Fruit fly (Drosophila melanogaster): ENCODE results near the gene Saysd1.

Saysd1 gene

DNA sequence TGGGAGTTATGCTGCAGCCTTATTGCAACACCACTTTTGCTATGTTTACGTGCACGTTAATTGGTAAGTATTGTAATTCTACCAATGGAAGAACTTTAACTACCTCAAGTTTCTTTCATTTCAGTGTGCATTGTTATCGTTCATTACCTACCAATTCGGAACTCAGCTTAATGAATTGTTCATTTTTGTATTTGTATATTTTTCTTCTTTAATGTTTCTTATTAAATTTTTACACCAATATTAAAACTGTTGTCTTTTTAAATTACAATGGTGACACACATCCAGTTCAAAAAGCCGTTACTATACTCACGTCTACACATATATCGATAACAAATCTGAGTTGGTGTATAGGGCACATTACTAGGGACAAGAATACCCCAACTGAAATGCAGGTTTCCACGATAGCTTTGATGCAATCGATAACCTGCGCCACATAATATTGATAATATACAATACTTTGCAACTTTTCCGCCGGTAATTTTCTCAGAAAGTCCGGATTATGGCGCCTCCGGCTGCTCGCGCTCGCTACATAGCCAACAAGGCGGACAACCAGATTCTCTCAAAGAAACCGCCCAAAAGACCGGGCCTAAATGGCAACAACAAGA is 6.3 kb upstream of the Saysd1 start, which contains the start of gene Alg9 (continued):
- TF ChIP-seq crol (GFP tag; IDR thresholded peaks at IDR 0.05) (no peak), CG6683 (GFP tag; optimal IDR thresholded peaks at IDR 0.05) (no peak), Vsx1 (GFP tag; optimal IDR thresholded peaks at IDR 0.05) (no peak), Nf-YC (tag; optimal IDR thresholded peaks at IDR 0.05) (no peak), CG8388 (GFP tag; optimal IDR thresholded peaks at IDR 0.05) (no peak), CG17912 (GFP tag; optimal IDR thresholded peaks at IDR 0.05) (no peak), C15 (GFP tag; IDR thresholded peaks at IDR 0.05) (no peak), Hmx (GFP tag; optimal IDR thresholded peaks at IDR 0.05) (no peak), NC2β (GFP tag; optimal IDR thresholded peaks at IDR 0.05) (no peak), CG1602 (GFP tag; optimal IDR thresholded peaks at IDR 0.05) (no peak), gce (GFP tag; IDR thresholded peaks at IDR 0.05) (no peak), ttk (GFP tag; IDR thresholded peaks at IDR 0.05) (no peak), pfk (GFP tag; optimal IDR thresholded peaks at IDR 0.05) (no peak), Med (GFP tag) (peak; percentile 88), sna (GFP tag; IDR thresholded peaks at IDR 0.05; ENCODE audit: partially characterized antibody) (peak; percentile 89), dmrt11E (tag; optimal IDR thresholded peaks at IDR 0.05) (no peak), CG10979 (tag; optimal IDR thresholded peaks at IDR 0.05) (no peak), nmo (GFP tag; optimal IDR thresholded peaks at IDR 0.05) (peak; percentile 23), phol (tag; optimal IDR thresholded peaks at IDR 0.05) (peak; percentile 33), CG7271 (tag; optimal IDR thresholded peaks at IDR 0.05) (no peak), CG8359 (GFP tag; optimal IDR thresholded peaks at IDR 0.05; ENCODE audit: borderline replicate concordance) (no peak), Dip2 (GFP tag; IDR thresholded peaks at IDR 0.05) (no peak), Dfd (GFP tag; optimal IDR thresholded peaks at IDR 0.05) (peak in 1 of 2 experiments; percentile 30), BEAF-32 (GFP tag; optimal IDR thresholded peaks at IDR 0.05) (peak; percentile 84), Deaf1 (tag; optimal IDR thresholded peaks at IDR 0.05) (no peak), pros (GFP tag; optimal IDR thresholded peaks at IDR 0.05) (no peak), CG3838 (GFP tag; optimal IDR thresholded peaks at IDR 0.05) (no peak), prd (optimal IDR thresholded peaks at IDR 0.05) (no peak), prd (GFP tag; IDR thresholded peaks at IDR 0.05) (no peak), Trl (optimal IDR thresholded peaks at IDR 0.05) (no peak), Trl (GFP tag; optimal IDR thresholded peaks at IDR 0.05) (no peak), Sin3A (optimal IDR thresholded peaks at IDR 0.05) (peak; percentile 56), nerfin-1 (tag; optimal IDR thresholded peaks at IDR 0.05) (no peak), PHDP (tag; optimal IDR thresholded peaks at IDR 0.05) (no peak), CG4820 (GFP tag; optimal IDR thresholded peaks at IDR 0.05) (no peak), Hsf (GFP tag; optimal IDR thresholded peaks at IDR 0.05) (no peak), Xbp1 (GFP tag; optimal IDR thresholded peaks at IDR 0.05) (peak; percentile 8), CG6689 (GFP tag; IDR thresholded peaks at IDR 0.05) (no peak), CG12299 (tag; optimal IDR thresholded peaks at IDR 0.05) (no peak), Blimp-1 (GFP tag; optimal IDR thresholded peaks at IDR 0.05) (no peak), ab (GFP tag; optimal IDR thresholded peaks at IDR 0.05) (no peak), tgo (GFP tag; IDR thresholded peaks at IDR 0.05) (no peak), CG15269 (tag; optimal IDR thresholded peaks at IDR 0.05) (no peak), CG31224 (GFP tag; IDR thresholded peaks at IDR 0.05) (no peak), Bgb (GFP tag; IDR thresholded peaks at IDR 0.05; ENCODE audit: partially characterized antibody) (peak; percentile 93), CG30403 (GFP tag; optimal IDR thresholded peaks at IDR 0.05) (no peak), ci (GFP tag; IDR thresholded peaks at IDR 0.05) (no peak), Gsc (GFP tag; IDR thresholded peaks at IDR 0.05) (no peak), bab2 (GFP tag; optimal IDR thresholded peaks at IDR 0.05) (no peak), CTCF (GFP tag; optimal IDR thresholded peaks at IDR 0.05) (peak; percentile 30), CG10366 (GFP tag; IDR thresholded peaks at IDR 0.05) (no peak), stwl (tag; optimal IDR thresholded peaks at IDR 0.05) (peak; percentile 93)

All from whole organism, embryonic.